Worm (Caenorhabditis elegans): ENCODE data around the gene phf-33.

ce11 chrX:13320575-13320974 is 41.8 kb upstream of the phf-33 start:
- TF ChIP-seq ets-7 (tag; optimal IDR thresholded peaks at IDR 0.05) (no peak), ceh-13 (GFP tag; optimal IDR thresholded peaks at IDR 0.05) (no peak), ceh-36 (tag; optimal IDR thresholded peaks at IDR 0.05) (no peak)
